Fruit fly (Drosophila melanogaster): ENCODE measurements around the gene Rop.

Rop gene

DNA sequence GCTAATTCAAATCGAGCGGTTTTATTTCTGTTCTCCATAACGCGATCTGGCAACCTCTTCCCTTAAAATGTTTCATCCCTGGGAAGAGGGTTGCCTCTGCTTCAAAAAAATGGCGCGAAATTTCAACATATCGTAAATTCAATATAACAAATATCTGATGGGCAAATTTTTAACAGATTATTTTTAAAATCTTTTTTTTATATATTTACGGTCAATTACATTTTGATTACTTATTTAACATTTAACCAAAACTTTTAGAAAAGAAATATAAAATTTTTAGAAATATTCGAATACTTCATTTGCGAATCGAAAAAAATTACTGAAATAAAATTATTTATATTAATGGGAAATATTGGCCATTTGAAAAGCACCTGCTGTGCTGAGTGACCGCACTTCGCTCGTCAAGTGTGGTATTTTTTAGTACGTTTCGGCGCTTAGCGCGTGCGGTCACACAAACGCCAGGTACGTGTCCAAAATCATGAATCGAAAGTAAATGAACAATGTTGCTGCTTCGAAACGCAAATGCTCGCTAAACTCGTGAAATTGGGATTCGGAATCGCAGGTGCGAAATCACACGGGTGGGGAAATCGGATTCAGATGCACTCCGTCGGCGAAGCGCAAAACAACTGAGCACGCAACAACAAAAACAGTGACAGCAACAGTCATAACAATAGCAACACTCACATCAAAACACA lies 31.3 kb upstream of the Rop start, which contains the start of gene Ero1L (continued):
- TF ChIP-seq sim (GFP tag; IDR thresholded peaks at IDR 0.05), result no peak
- TF ChIP-seq CG30403 (GFP tag; optimal IDR thresholded peaks at IDR 0.05), result peak; percentile 16
- TF ChIP-seq CG11504 (tag; optimal IDR thresholded peaks at IDR 0.05), result no peak
- no peak for TF ChIP-seq pan (optimal IDR thresholded peaks at IDR 0.05)
- no peak for TF ChIP-seq pan (GFP tag; optimal IDR thresholded peaks at IDR 0.05 in 1 of 2, IDR thresholded peaks at IDR 0.05 in 1 of 2)
- TF ChIP-seq knrl (GFP tag; IDR thresholded peaks at IDR 0.05; ENCODE audit: partially characterized antibody), result 0 out of 3 replicates have a peak, but pooled peaks have one; percentile 47
- peak; percentile 27; the same call in 1 of the 2 replicates for TF ChIP-seq Xrp1 (GFP tag; IDR thresholded peaks at IDR 0.05)
- TF ChIP-seq ash1 (GFP tag; optimal IDR thresholded peaks at IDR 0.05), result no peak
- TF ChIP-seq HLH4C (GFP tag; IDR thresholded peaks at IDR 0.05; ENCODE audit: partially characterized antibody), result 0 out of 3 replicates have a peak, but pooled peaks have one; percentile 11
- peak; percentile 98 for TF ChIP-seq CG7928 (GFP tag; optimal IDR thresholded peaks at IDR 0.05)
- peak; percentile 16 for TF ChIP-seq CG2120 (GFP tag; optimal IDR thresholded peaks at IDR 0.05)
- TF ChIP-seq Nf-YA (GFP tag; IDR thresholded peaks at IDR 0.05), result 0 out of 2 replicates have a peak, but pooled peaks have one; percentile 8
- TF ChIP-seq wdn (GFP tag; IDR thresholded peaks at IDR 0.05), result 0 out of 2 replicates have a peak, but pooled peaks have one; percentile 42
- peak; percentile 29 for TF ChIP-seq CG10979 (tag; optimal IDR thresholded peaks at IDR 0.05)
- TF ChIP-seq Nf-YC (tag; optimal IDR thresholded peaks at IDR 0.05), result peak; percentile 60
- TF ChIP-seq tin (GFP tag; optimal IDR thresholded peaks at IDR 0.05), result peak; percentile 35
- no peak for TF ChIP-seq gsb-n (tag; optimal IDR thresholded peaks at IDR 0.05)
- peak; percentile 11 for TF ChIP-seq CG4820 (GFP tag; optimal IDR thresholded peaks at IDR 0.05)
- TF ChIP-seq vvl (GFP tag; IDR thresholded peaks at IDR 0.05), result peak; percentile 44
- TF ChIP-seq Lhr (GFP tag; optimal IDR thresholded peaks at IDR 0.05), result peak; percentile 82
- peak; percentile 38 for TF ChIP-seq Fer3 (tag; optimal IDR thresholded peaks at IDR 0.05)
- TF ChIP-seq CG4282 (GFP tag; optimal IDR thresholded peaks at IDR 0.05), result no peak
- TF ChIP-seq Drgx (GFP tag; IDR thresholded peaks at IDR 0.05), result peak; percentile 22; the same call in 1 of the 2 replicates
- TF ChIP-seq lov (optimal IDR thresholded peaks at IDR 0.05), result no peak
- 0 out of 3 replicates have a peak, but pooled peaks have one; percentile 47 for TF ChIP-seq lov (GFP tag; IDR thresholded peaks at IDR 0.05)
- no peak for TF ChIP-seq CG10274 (GFP tag; optimal IDR thresholded peaks at IDR 0.05)
- no peak for TF ChIP-seq CG4730 (GFP tag; IDR thresholded peaks at IDR 0.05)
- TF ChIP-seq Sin3A (optimal IDR thresholded peaks at IDR 0.05), result peak; percentile 41
- peak; percentile 41 for TF ChIP-seq CG15696 (tag; optimal IDR thresholded peaks at IDR 0.05)
- no peak for TF ChIP-seq Antp (GFP tag; optimal IDR thresholded peaks at IDR 0.05)
- TF ChIP-seq zfh1 (GFP tag; IDR thresholded peaks at IDR 0.05), result no peak; the same call in 2 of the 3 replicates
- TF ChIP-seq chinmo (GFP tag; IDR thresholded peaks at IDR 0.05; ENCODE audit: partially characterized antibody), result peak; percentile 48; the same call in 1 of the 4 replicates
- TF ChIP-seq PHDP (tag; optimal IDR thresholded peaks at IDR 0.05), result peak; percentile 50
- TF ChIP-seq Atf6 (GFP tag; IDR thresholded peaks at IDR 0.05), result no peak
- TF ChIP-seq MESR4 (GFP tag; optimal IDR thresholded peaks at IDR 0.05), result peak; percentile 97
- peak; percentile 73 for TF ChIP-seq esg (GFP tag; conservative IDR thresholded peaks at IDR 0.05)
- TF ChIP-seq CG6689 (GFP tag; IDR thresholded peaks at IDR 0.05), result peak; percentile 37
- TF ChIP-seq CG2116 (GFP tag; optimal IDR thresholded peaks at IDR 0.05), result peak; percentile 62
- peak; percentile 70 for TF ChIP-seq CG10267 (tag; optimal IDR thresholded peaks at IDR 0.05)
- peak; percentile 34 for TF ChIP-seq CG4424 (GFP tag; optimal IDR thresholded peaks at IDR 0.05)
- TF ChIP-seq CG13287 (GFP tag; IDR thresholded peaks at IDR 0.05; ENCODE audit: partially characterized antibody), result peak; percentile 50; the same call in 1 of the 2 replicates
- peak; percentile 68; the same call in 2 of the 3 replicates for TF ChIP-seq CG17361 (GFP tag; IDR thresholded peaks at IDR 0.05)
- TF ChIP-seq lilli (GFP tag; optimal IDR thresholded peaks at IDR 0.05), result peak; percentile 34
- peak; percentile 30 for TF ChIP-seq CG10543 (GFP tag; optimal IDR thresholded peaks at IDR 0.05)
- peak; percentile 40 for TF ChIP-seq BEAF-32 (GFP tag; optimal IDR thresholded peaks at IDR 0.05)
- peak; percentile 0 for TF ChIP-seq Sry-β (GFP tag; optimal IDR thresholded peaks at IDR 0.05)
- TF ChIP-seq CG2712 (tag; optimal IDR thresholded peaks at IDR 0.05), result peak; percentile 49
- no peak for TF ChIP-seq cad (GFP tag; optimal IDR thresholded peaks at IDR 0.05)
- TF ChIP-seq Dref (GFP tag; IDR thresholded peaks at IDR 0.05), result peak; percentile 29; the same call in 1 of the 2 replicates
